Fruit fly (Drosophila melanogaster): ENCODE measurements around the gene vers.

vers gene

dm6 chr3L:12083092-12083680 lies 32.7 kb upstream of the vers start:
- no peak for TF ChIP-seq noc (tag; optimal IDR thresholded peaks at IDR 0.05)

dm6 chr3L:12083861-12084260 lies 32.0 kb upstream of the vers start:
- no peak for TF ChIP-seq noc (tag; optimal IDR thresholded peaks at IDR 0.05)

dm6 chr3L:12084969-12085690 lies 30.8 kb upstream of the vers start:
- no peak for TF ChIP-seq noc (tag; optimal IDR thresholded peaks at IDR 0.05)

dm6 chr3L:12085691-12086078 lies 30.2 kb upstream of the vers start:
- no peak for TF ChIP-seq noc (tag; optimal IDR thresholded peaks at IDR 0.05)

dm6 chr3L:12088326-12088725 lies 27.6 kb upstream of the vers start, which contains the start of gene CG17154:
CG17154 (plus strand) TSS chr3L:12088626.
- TF ChIP-seq noc (tag; optimal IDR thresholded peaks at IDR 0.05), result no peak

- no peak for TF ChIP-seq noc (tag; optimal IDR thresholded peaks at IDR 0.05)
These were observed 25.6 kb upstream of the vers start for dm6 chr3L:12090184-12090897.

- TF ChIP-seq noc (tag; optimal IDR thresholded peaks at IDR 0.05), result peak; percentile 59
These were observed 24.8 kb upstream of the vers start for dm6 chr3L:12090898-12091685.

- TF ChIP-seq noc (tag; optimal IDR thresholded peaks at IDR 0.05), result no peak
These were observed 23.0 kb upstream of the vers start for dm6 chr3L:12092860-12093359.

dm6 chr3L:12095960-12096359 lies 19.9 kb upstream of the vers start:
- TF ChIP-seq noc (tag; optimal IDR thresholded peaks at IDR 0.05), result no peak

dm6 chr3L:12096799-12097662 lies 18.9 kb upstream of the vers start:
- TF ChIP-seq noc (tag; optimal IDR thresholded peaks at IDR 0.05), result no peak

- no peak for TF ChIP-seq noc (tag; optimal IDR thresholded peaks at IDR 0.05)
These were observed 16.4 kb upstream of the vers start for dm6 chr3L:12099329-12100031.

- peak; percentile 29 for TF ChIP-seq noc (tag; optimal IDR thresholded peaks at IDR 0.05)
These were observed 13.9 kb upstream of the vers start for dm6 chr3L:12101924-12102383.

dm6 chr3L:12107378-12107777 lies 8.5 kb upstream of the vers start:
- no peak for TF ChIP-seq noc (tag; optimal IDR thresholded peaks at IDR 0.05)

dm6 chr3L:12108515-12108914 lies 7.4 kb upstream of the vers start:
- TF ChIP-seq noc (tag; optimal IDR thresholded peaks at IDR 0.05), result no peak

Measured in whole organism, larva.